Worm (Caenorhabditis elegans) whole organism, L4 larva: ENCODE measurements around the gene D1025.10.

Experiments
- T20F7.1 ChIP-seq: fragments of 200-800 bp; sonication (Bioruptor generic); optimal IDR thresholded peaks from 2 replicates; lab custom pipeline; 2018; ENCODE audit warnings: mild to moderate bottlenecking, missing genetic modification characterization, missing compliant biosample characterization
- Y48G9A.11 ChIP-seq: fragments of 200-800 bp; sonication (Bioruptor generic); IDR thresholded peaks from 2 replicates; pipeline ENCODE4 v1.3.6; 2022; ENCODE audit warnings: missing genetic modification reagents, missing genetic modification characterization, missing compliant biosample characterization
- ZK337.2 ChIP-seq: fragments of 200-800 bp; sonication (Bioruptor generic); IDR thresholded peaks from 2 replicates; pipeline ENCODE4 v1.3.6; 2022; ENCODE audit warnings: missing genetic modification reagents, missing genetic modification characterization, missing compliant biosample characterization
- aha-1 ChIP-seq: fragments of 150-350 bp; peaks from one replicate; lab custom pipeline; 2014; ENCODE audit warnings: missing biosample characterization, missing genetic modification characterization
- ceh-20 ChIP-seq: fragments of 200-800 bp; sonication (Bioruptor generic); IDR thresholded peaks from 2 replicates; pipeline ENCODE4 v1.3.6; 2022; ENCODE audit warnings: missing genetic modification reagents, missing genetic modification characterization, missing compliant biosample characterization
- ceh-32 ChIP-seq: sonication (generic microtip); optimal IDR thresholded peaks from 2 replicates; lab custom pipeline; 2016; ENCODE audit warnings: mild to moderate bottlenecking, missing genetic modification characterization, missing compliant biosample characterization; ENCODE audit not compliant: poor library complexity
- ceh-62 ChIP-seq: sonication (generic microtip); optimal IDR thresholded peaks from 2 replicates; lab custom pipeline; 2017; ENCODE audit warnings: missing biosample characterization, missing genetic modification characterization
- ces-1 ChIP-seq: fragments of 150-350 bp; sonication (generic microtip); optimal IDR thresholded peaks from 4 replicates; lab custom pipeline; 2014; ENCODE audit warnings: missing biosample characterization, missing genetic modification reagents, missing genetic modification characterization
- ctbp-1 ChIP-seq: fragments of 200-800 bp; sonication (Bioruptor generic); IDR thresholded peaks from 2 replicates; pipeline ENCODE4 v1.3.6; 2022; ENCODE audit warnings: missing genetic modification reagents, missing genetic modification characterization, missing compliant biosample characterization
- daf-16 ChIP-seq, 3 experiments: sonication (generic microtip); optimal IDR thresholded peaks; 2 replicates each; lab custom pipeline; 2016 to 2017; ENCODE audit warnings: missing genetic modification characterization in 3 of 3, missing genetic modification reagents in 3 of 3, mild to moderate bottlenecking in 2 of 3, missing compliant biosample characterization in 2 of 3, missing biosample characterization in 1 of 3, moderate library complexity in 1 of 3
- dmd-6 ChIP-seq: fragments of 200-800 bp; sonication (Bioruptor generic); IDR thresholded peaks from 2 replicates; pipeline ENCODE4 v1.3.6; 2022; ENCODE audit warnings: missing genetic modification reagents, missing genetic modification characterization, missing compliant biosample characterization
- dpl-1 ChIP-seq: fragments of 150-350 bp; optimal IDR thresholded peaks from 2 replicates; lab custom pipeline; 2014; ENCODE audit warnings: missing biosample characterization, missing genetic modification reagents, missing genetic modification characterization
- dve-1 ChIP-seq: sonication (generic microtip); optimal IDR thresholded peaks from 2 replicates; lab custom pipeline; 2017; ENCODE audit warnings: antibody characterized with exemption, mild to moderate bottlenecking, missing genetic modification characterization, missing compliant biosample characterization; ENCODE audit not compliant: insufficient read depth
- egl-43 ChIP-seq: fragments of 200-800 bp; sonication (Bioruptor generic); IDR thresholded peaks from 2 replicates; pipeline ENCODE4 v1.3.6; 2022; ENCODE audit warnings: missing genetic modification reagents, missing genetic modification characterization, missing compliant biosample characterization
- fos-1 ChIP-seq: fragments of 150-350 bp; optimal IDR thresholded peaks from 2 replicates; lab custom pipeline; 2014; ENCODE audit warnings: missing biosample characterization, missing genetic modification characterization
- gei-8 ChIP-seq: fragments of 200-800 bp; sonication (Bioruptor generic); optimal IDR thresholded peaks from 2 replicates; lab custom pipeline; 2018; ENCODE audit warnings: mild to moderate bottlenecking, missing genetic modification characterization, missing compliant biosample characterization
- hif-1 ChIP-seq, 2 experiments: sonication (generic microtip); optimal IDR thresholded peaks; 2 replicates each; lab custom pipeline; 2016 to 2017; ENCODE audit warnings: missing compliant biosample characterization in 2 of 2, missing genetic modification characterization in 2 of 2, missing genetic modification reagents in 2 of 2, missing genotype in 2 of 2, mild to moderate bottlenecking in 1 of 2
- hlh-11 ChIP-seq: fragments of 200-800 bp; sonication (Bioruptor generic); optimal IDR thresholded peaks from 2 replicates; lab custom pipeline; 2018; ENCODE audit warnings: mild to moderate bottlenecking, missing genetic modification characterization, missing compliant biosample characterization
- hlh-30 ChIP-seq: sonication (generic microtip); optimal IDR thresholded peaks from 2 replicates; lab custom pipeline; 2017; ENCODE audit warnings: antibody characterized with exemption, mild to moderate bottlenecking, missing genetic modification characterization, missing compliant biosample characterization; ENCODE audit not compliant: insufficient read depth
- lin-39 ChIP-seq: fragments of 150-350 bp; optimal IDR thresholded peaks from 2 replicates; lab custom pipeline; 2014; ENCODE audit warnings: missing biosample characterization, missing genetic modification reagents, missing genetic modification characterization
- mdl-1 ChIP-seq, 2 experiments: fragments of 150-350 bp in 1 of 2; sonication (generic microtip) in 1 of 2; optimal IDR thresholded peaks; 2 replicates each; lab custom pipeline; 2014 to 2017; ENCODE audit warnings: missing biosample characterization in 2 of 2, missing genetic modification characterization in 2 of 2
- mep-1 ChIP-seq: fragments of 150-350 bp; sonication (generic microtip); optimal IDR thresholded peaks from 3 replicates; lab custom pipeline; 2014; ENCODE audit warnings: missing biosample characterization, missing genetic modification characterization
- mes-2 ChIP-seq: sonication (generic microtip); optimal IDR thresholded peaks from 2 replicates; lab custom pipeline; 2016; ENCODE audit warnings: missing genotype, mild to moderate bottlenecking, missing genetic modification characterization, missing compliant biosample characterization; ENCODE audit not compliant: poor library complexity, severe bottlenecking
- mxl-3 ChIP-seq: fragments of 200-800 bp; sonication (Bioruptor generic); optimal IDR thresholded peaks from 2 replicates; lab custom pipeline; 2018; ENCODE audit warnings: mild to moderate bottlenecking, missing genetic modification characterization, missing compliant biosample characterization
- nhr-102 ChIP-seq: sonication (generic microtip); optimal IDR thresholded peaks from 2 replicates; lab custom pipeline; 2016; ENCODE audit warnings: mild to moderate bottlenecking, missing genetic modification characterization, moderate library complexity, missing compliant biosample characterization
- nhr-11 ChIP-seq: fragments of 150-350 bp; optimal IDR thresholded peaks from 2 replicates; lab custom pipeline; 2014; ENCODE audit warnings: missing biosample characterization, missing genetic modification characterization
- nhr-111 ChIP-seq: fragments of 200-800 bp; sonication (Bioruptor generic); optimal IDR thresholded peaks from 2 replicates; lab custom pipeline; 2018; ENCODE audit warnings: mild to moderate bottlenecking, missing genetic modification characterization, missing compliant biosample characterization
- nhr-25 ChIP-seq: sonication (generic microtip); optimal IDR thresholded peaks from 2 replicates; lab custom pipeline; 2017; ENCODE audit warnings: missing genetic modification characterization, mild to moderate bottlenecking, missing compliant biosample characterization, antibody characterized with exemption, moderate library complexity, borderline replicate concordance; ENCODE audit not compliant: insufficient read depth
- nhr-28 ChIP-seq: fragments of 150-350 bp; optimal IDR thresholded peaks from 2 replicates; lab custom pipeline; 2014; ENCODE audit warnings: missing biosample characterization, missing genetic modification characterization
- nhr-41 ChIP-seq: fragments of 200-800 bp; sonication (Bioruptor generic); IDR thresholded peaks from 2 replicates; pipeline ENCODE4 v1.3.6; 2022; ENCODE audit warnings: missing genetic modification reagents, missing genetic modification characterization, missing compliant biosample characterization
- nhr-48 ChIP-seq: sonication (generic microtip); optimal IDR thresholded peaks from 2 replicates; lab custom pipeline; 2016; ENCODE audit warnings: mild to moderate bottlenecking, missing genetic modification characterization, missing compliant biosample characterization
- nhr-6 ChIP-seq: fragments of 150-350 bp; optimal IDR thresholded peaks from 2 replicates; lab custom pipeline; 2014; ENCODE audit warnings: missing biosample characterization, missing genetic modification characterization
- nhr-77 ChIP-seq: fragments of 150-350 bp; optimal IDR thresholded peaks from 2 replicates; lab custom pipeline; 2014; ENCODE audit warnings: missing biosample characterization, missing genetic modification characterization
- pha-4 ChIP-seq, 2 experiments: fragments of 150-350 bp in 1 of 2; fragments of 200-800 bp in 1 of 2; sonication (Bioruptor generic) in 1 of 2; IDR thresholded peaks in 1 of 2; optimal IDR thresholded peaks in 1 of 2; 2 replicates each; pipeline versions ENCODE4 v1.3.6 to Lab custom; 2014 to 2022; ENCODE audit warnings: missing genetic modification characterization in 2 of 2, missing genetic modification reagents in 2 of 2, missing biosample characterization in 1 of 2, missing compliant biosample characterization in 1 of 2
- php-3 ChIP-seq: fragments of 200-800 bp; sonication (Bioruptor generic); IDR thresholded peaks from 2 replicates; pipeline ENCODE4 v1.3.6; 2022; ENCODE audit warnings: missing genetic modification reagents, missing genetic modification characterization, missing compliant biosample characterization
- pqm-1 ChIP-seq: sonication (generic microtip); optimal IDR thresholded peaks from 2 replicates; lab custom pipeline; 2017; ENCODE audit warnings: missing biosample characterization, missing genetic modification characterization
- rbr-2 ChIP-seq: sonication (generic microtip); optimal IDR thresholded peaks from 2 replicates; lab custom pipeline; 2016; ENCODE audit warnings: missing genotype, missing genetic modification characterization, missing compliant biosample characterization
- sdz-12 ChIP-seq: fragments of 200-800 bp; sonication (Bioruptor generic); optimal IDR thresholded peaks from 2 replicates; lab custom pipeline; 2018; ENCODE audit warnings: mild to moderate bottlenecking, missing genetic modification characterization, missing compliant biosample characterization
- set-16 ChIP-seq: fragments of 200-800 bp; sonication (Bioruptor generic); IDR thresholded peaks from 2 replicates; pipeline ENCODE4 v1.3.6; 2022; ENCODE audit warnings: missing genetic modification reagents, missing genetic modification characterization, missing compliant biosample characterization
- skn-1 ChIP-seq: fragments of 150-350 bp; optimal IDR thresholded peaks from 2 replicates; lab custom pipeline; 2014; ENCODE audit warnings: missing biosample characterization, missing genetic modification characterization
- snpc-4 ChIP-seq: fragments of 150-350 bp; optimal IDR thresholded peaks from 2 replicates; lab custom pipeline; 2014; ENCODE audit warnings: missing biosample characterization, missing genetic modification characterization
- tra-1 ChIP-seq: fragments of 200-800 bp; sonication (Bioruptor generic); IDR thresholded peaks from 2 replicates; pipeline ENCODE4 v1.3.6; 2022; ENCODE audit warnings: missing genetic modification reagents, missing genetic modification characterization, missing compliant biosample characterization
- unc-39 ChIP-seq: sonication (generic microtip); optimal IDR thresholded peaks from 2 replicates; lab custom pipeline; 2017; ENCODE audit warnings: missing biosample characterization, missing genetic modification characterization
- unc-62 ChIP-seq, 3 experiments: fragments of 150-350 bp in 1 of 3; sonication (generic microtip); optimal IDR thresholded peaks in 2 of 3; peaks in 1 of 3; 1 replicate in 1 of 3; 2 replicates in 2 of 3; lab custom pipeline; 2014 to 2017; ENCODE audit warnings: missing biosample characterization in 3 of 3, missing genetic modification characterization in 3 of 3, missing genetic modification reagents in 3 of 3, missing genotype in 1 of 3
- vab-7 ChIP-seq: fragments of 200-800 bp; sonication (Bioruptor generic); IDR thresholded peaks from 2 replicates; pipeline ENCODE4 v1.3.6; 2022; ENCODE audit warnings: missing genetic modification reagents, missing genetic modification characterization, missing compliant biosample characterization
- zfp-2 ChIP-seq: sonication (generic microtip); optimal IDR thresholded peaks from 2 replicates; lab custom pipeline; 2016; ENCODE audit warnings: mild to moderate bottlenecking, missing genetic modification characterization, missing compliant biosample characterization

Gene D1025.10

ce11 chrX:14505578-14506353 lies 10.9 kb upstream of the D1025.10 start:
- TF ChIP-seq nhr-48 (tag; lab: Kevin White, UChicago): peak; percentile 60
- TF ChIP-seq daf-16 (GFP tag; optimal IDR thresholded peaks at IDR 0.05; lab: Kevin White, UChicago): no peak
- peak; percentile 82 for TF ChIP-seq daf-16 (tag; optimal IDR thresholded peaks at IDR 0.05; lab: Kevin White, UChicago)
- peak; percentile 55 for TF ChIP-seq mep-1
- peak; percentile 4 for TF ChIP-seq snpc-4 (tag; lab: Kevin White, UChicago)
- TF ChIP-seq ceh-20 (GFP tag; lab: Robert Waterston, UW): 0 out of 2 replicates have a peak, but pooled peaks have one; percentile 26
- no peak for TF ChIP-seq nhr-11 (tag; lab: Kevin White, UChicago)
- TF ChIP-seq dpl-1 (GFP tag; lab: Kevin White, UChicago): no peak
- peak; percentile 83 for TF ChIP-seq tra-1 (GFP tag; lab: Robert Waterston, UW)
- no peak for TF ChIP-seq ces-1
- TF ChIP-seq mdl-1 (tag; optimal IDR thresholded peaks at IDR 0.05; lab: Kevin White, UChicago): peak; percentile 33 to 81
- no peak for TF ChIP-seq Y48G9A.11
- peak; percentile 88 for TF ChIP-seq dmd-6 (GFP tag; lab: Robert Waterston, UW)
- no peak for TF ChIP-seq skn-1 (tag; lab: Kevin White, UChicago)
- 0 out of 2 replicates have a peak, but pooled peaks have one; percentile 28 for TF ChIP-seq ZK337.2
- no peak for TF ChIP-seq unc-39 (tag; lab: Kevin White, UChicago)
- TF ChIP-seq rbr-2: peak; percentile 13
- TF ChIP-seq nhr-102: peak; percentile 52
- TF ChIP-seq nhr-111 (GFP tag; lab: Kevin White, UChicago): no peak
- TF ChIP-seq zfp-2 (tag; lab: Kevin White, UChicago): no peak
- TF ChIP-seq nhr-41: peak; percentile 63; the same call in 1 of the 2 replicates
- TF ChIP-seq mxl-3 (GFP tag; lab: Kevin White, UChicago): peak; percentile 90
- TF ChIP-seq nhr-25 (tag; lab: Kevin White, UChicago): no peak
- no peak for TF ChIP-seq sdz-12
- peak; percentile 41 for TF ChIP-seq pqm-1
- peak; percentile 92 for TF ChIP-seq aha-1 (tag; lab: Kevin White, UChicago)
- TF ChIP-seq egl-43 (GFP tag; lab: Robert Waterston, UW): peak; percentile 51; the same call in 1 of the 2 replicates
- no peak for TF ChIP-seq fos-1
- peak; percentile 41; the same call in 1 of the 2 replicates for TF ChIP-seq php-3 (GFP tag; lab: Robert Waterston, UW)
- no peak for TF ChIP-seq T20F7.1 (GFP tag; lab: Kevin White, UChicago)
- TF ChIP-seq ceh-32 (tag; lab: Kevin White, UChicago): no peak
- TF ChIP-seq hif-1 (tag; optimal IDR thresholded peaks at IDR 0.05; lab: Kevin White, UChicago): peak in 1 of 2 experiments; percentile 72
- no peak for TF ChIP-seq lin-39 (tag; lab: Kevin White, UChicago)
- TF ChIP-seq ceh-62 (tag; lab: Kevin White, UChicago): no peak
- TF ChIP-seq hlh-11: peak; percentile 94
- peak; percentile 92 for TF ChIP-seq nhr-28 (tag; lab: Kevin White, UChicago)
- TF ChIP-seq vab-7 (GFP tag; lab: Robert Waterston, UW): no peak
- peak; percentile 56 for TF ChIP-seq mes-2 (tag; lab: Kevin White, UChicago)
- peak; percentile 68 for TF ChIP-seq gei-8
- TF ChIP-seq hlh-30 (tag; lab: Kevin White, UChicago): peak; percentile 78
- 0 out of 2 replicates have a peak, but pooled peaks have one; percentile 32 for TF ChIP-seq ctbp-1
- no peak; the same call in 1 of the 2 replicates for TF ChIP-seq pha-4 (GFP tag; IDR thresholded peaks at IDR 0.05; lab: Robert Waterston, UW)
- peak; percentile 11 for TF ChIP-seq pha-4 (tag; optimal IDR thresholded peaks at IDR 0.05; lab: Kevin White, UChicago)
- TF ChIP-seq unc-62 (GFP tag; optimal IDR thresholded peaks at IDR 0.05 in 1 of 2; lab: Kevin White, UChicago): no peak
- TF ChIP-seq unc-62 (tag; optimal IDR thresholded peaks at IDR 0.05; lab: Kevin White, UChicago): no peak
- TF ChIP-seq dve-1 (tag; lab: Kevin White, UChicago): peak; percentile 82
- peak; percentile 78 for TF ChIP-seq nhr-77 (tag; lab: Kevin White, UChicago)
- TF ChIP-seq set-16 (GFP tag; lab: Robert Waterston, UW): peak; percentile 68
- TF ChIP-seq nhr-6 (tag; lab: Kevin White, UChicago): no peak
